Fruit fly (Drosophila melanogaster): ENCODE measurements around the gene c12.1.

DNA sequence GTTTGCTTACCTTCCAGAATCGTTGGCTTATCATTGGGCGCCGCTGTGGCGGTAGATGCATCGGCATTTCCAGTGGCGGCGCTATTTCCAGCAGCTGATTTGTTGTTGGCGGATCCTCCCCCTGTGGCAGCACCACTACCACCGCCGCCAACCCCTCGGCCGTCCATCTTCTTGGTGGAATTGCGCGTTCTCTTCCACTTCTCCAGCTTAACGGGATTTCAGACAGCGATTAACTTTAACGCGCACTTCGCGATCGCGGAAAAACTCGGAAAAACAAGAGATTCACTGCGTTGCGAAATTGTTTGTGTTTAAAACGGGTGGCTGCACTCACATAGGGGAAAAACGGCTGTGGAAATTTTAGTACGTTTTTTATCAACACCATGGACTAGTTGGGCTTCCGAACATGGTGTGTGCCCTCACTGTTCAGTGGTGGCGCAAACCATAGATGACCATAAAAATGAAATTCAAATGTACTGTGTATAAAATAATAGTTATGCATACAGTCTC is 36.2 kb downstream of the c12.1 start, which contains the start of gene c11.1:
- TF ChIP-seq bab1 (GFP tag; optimal IDR thresholded peaks at IDR 0.05) = peak; percentile 49
- no peak for TF ChIP-seq cic (GFP tag; optimal IDR thresholded peaks at IDR 0.05)
- TF ChIP-seq Crg-1 (GFP tag; optimal IDR thresholded peaks at IDR 0.05) = no peak
- no peak for TF ChIP-seq Hr96 (GFP tag; optimal IDR thresholded peaks at IDR 0.05)
- no peak for TF ChIP-seq CG12768 (GFP tag; optimal IDR thresholded peaks at IDR 0.05)
- no peak for TF ChIP-seq CG7045 (GFP tag; optimal IDR thresholded peaks at IDR 0.05)
- no peak for TF ChIP-seq CG33017 (tag; optimal IDR thresholded peaks at IDR 0.05)
